Worm (Caenorhabditis elegans) whole organism, L3 larva: ENCODE results near the gene srw-43.
"Not testable (repeated sequence)": the region's sequence is repeated elsewhere in the genome, so short reads cannot be mapped to it uniquely, and the experiment has no call there.

Experiments used
- ceh-28 ChIP-seq: fragments of 150-350 bp; optimal IDR thresholded peaks from 2 replicates; lab custom pipeline; 2014; ENCODE audit warnings: missing biosample characterization, missing genetic modification reagents, missing genetic modification characterization
- fos-1 ChIP-seq: fragments of 150-350 bp; optimal IDR thresholded peaks from 2 replicates; lab custom pipeline; 2014; ENCODE audit warnings: missing biosample characterization, missing genetic modification characterization
- lin-15B ChIP-seq: fragments of 150-350 bp; optimal IDR thresholded peaks from 2 replicates; lab custom pipeline; 2014; ENCODE audit warnings: missing biosample characterization, missing genetic modification characterization
- lin-39 ChIP-seq: fragments of 150-350 bp; optimal IDR thresholded peaks from 2 replicates; lab custom pipeline; 2018; ENCODE audit warnings: missing biosample characterization, missing genetic modification reagents, missing genetic modification characterization
- nhr-11 ChIP-seq: fragments of 150-350 bp; optimal IDR thresholded peaks from 2 replicates; lab custom pipeline; 2014; ENCODE audit warnings: missing biosample characterization, missing genetic modification characterization
- nhr-237 ChIP-seq: fragments of 150-350 bp; optimal IDR thresholded peaks from 2 replicates; lab custom pipeline; 2014; ENCODE audit warnings: missing biosample characterization, missing genetic modification characterization
- nhr-28 ChIP-seq: fragments of 150-350 bp; optimal IDR thresholded peaks from 2 replicates; lab custom pipeline; 2014; ENCODE audit warnings: missing biosample characterization, missing genetic modification characterization
- nhr-43 ChIP-seq: sonication (generic microtip); optimal IDR thresholded peaks from 2 replicates; lab custom pipeline; 2016; ENCODE audit warnings: mild to moderate bottlenecking, missing genetic modification characterization, missing compliant biosample characterization; ENCODE audit not compliant: poor library complexity, severe bottlenecking
- nhr-67 ChIP-seq: fragments of 150-350 bp; optimal IDR thresholded peaks from 2 replicates; lab custom pipeline; 2014; ENCODE audit warnings: missing biosample characterization, missing genetic modification characterization
- nhr-76 ChIP-seq: fragments of 150-350 bp; sonication (generic microtip); optimal IDR thresholded peaks from 5 replicates; lab custom pipeline; 2014; ENCODE audit warnings: missing biosample characterization, missing genetic modification characterization
- pha-4 ChIP-seq: fragments of 150-350 bp; optimal IDR thresholded peaks from 2 replicates; lab custom pipeline; 2014; ENCODE audit warnings: missing biosample characterization, missing genetic modification reagents, missing genetic modification characterization

DNA sequence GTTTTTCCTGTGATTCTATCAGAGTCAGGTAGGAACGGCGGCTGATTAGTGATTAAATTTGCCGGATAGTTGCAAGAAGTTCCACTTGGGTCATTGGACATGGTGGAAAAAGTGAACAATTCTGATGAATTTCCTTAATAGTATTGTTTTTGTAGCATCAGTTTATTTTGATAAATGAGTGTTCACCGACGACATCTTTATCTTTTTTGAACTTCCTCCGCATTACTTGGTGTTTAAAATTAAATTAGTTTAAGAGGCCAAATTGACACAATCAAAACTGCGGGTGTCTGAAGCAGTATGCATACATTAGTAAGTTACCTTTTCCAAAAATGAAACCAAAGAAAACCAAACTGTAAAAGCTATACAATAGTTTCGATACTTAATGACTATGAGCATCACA, 36.6 kb upstream of the srw-43 start, which contains the start of gene W06G6.11:
- TF ChIP-seq lin-15B (tag; lab: Kevin White, UChicago); nhr-11 (tag; lab: Kevin White, UChicago); ceh-28; nhr-43 (tag; lab: Kevin White, UChicago); nhr-67 (tag; lab: Kevin White, UChicago); pha-4; nhr-28 (tag; lab: Kevin White, UChicago); lin-39 (tag; lab: Kevin White, UChicago); fos-1 (tag; lab: Kevin White, UChicago); nhr-237 (tag; lab: Kevin White, UChicago); nhr-76 (tag; lab: Kevin White, UChicago): not testable (repeated sequence)
